Worm (Caenorhabditis elegans): ENCODE measurements around the gene nspc-14.
A peak's percentile ranks its signal among the peaks of the same experiment; 100 is the strongest.

nspc-14 gene

DNA sequence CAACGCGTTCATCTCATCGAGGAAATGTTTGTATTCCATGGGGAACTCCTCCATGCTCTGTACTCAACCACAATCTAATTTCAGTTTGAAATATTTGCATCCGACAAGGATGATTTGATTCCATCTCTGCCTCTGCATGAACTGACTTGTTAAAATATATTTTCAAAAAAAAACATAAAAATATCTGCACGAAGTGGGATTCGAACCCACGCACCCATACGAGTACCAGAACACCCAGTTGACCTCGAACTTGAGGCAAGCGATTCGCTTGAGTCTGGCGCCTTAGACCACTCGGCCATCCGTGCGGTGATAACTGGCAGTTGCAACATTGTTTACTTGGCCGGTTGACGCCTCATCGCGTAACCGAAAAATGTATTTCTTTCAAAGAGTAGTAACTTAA, 11.0 kb downstream of the nspc-14 start (continued):
- TF ChIP-seq snpc-1.3 (tag; optimal IDR thresholded peaks at IDR 0.05; ENCODE audit: insufficient read depth) (peak; percentile 81), nhr-27 (tag; optimal IDR thresholded peaks at IDR 0.05) (no peak), let-526 (GFP tag; IDR thresholded peaks at IDR 0.05) (peak; percentile 51; the same call in 1 of the 2 replicates), atf-7 (tag; optimal IDR thresholded peaks at IDR 0.05) (peak; percentile 58), F10E7.11 (tag; optimal IDR thresholded peaks at IDR 0.05) (no peak), madf-3 (GFP tag; IDR thresholded peaks at IDR 0.05) (0 out of 2 replicates have a peak, but pooled peaks have one; percentile 55), ceh-91 (GFP tag; IDR thresholded peaks at IDR 0.05) (no peak), hlh-12 (tag; optimal IDR thresholded peaks at IDR 0.05) (no peak), F49E8.2 (tag; optimal IDR thresholded peaks at IDR 0.05; ENCODE audit: insufficient read depth) (no peak), pbrm-1 (GFP tag; IDR thresholded peaks at IDR 0.05) (peak; percentile 88), snpc-4 (GFP tag; optimal IDR thresholded peaks at IDR 0.05) (peak; percentile 67), snpc-4 (tag; optimal IDR thresholded peaks at IDR 0.05) (peak in 2 of 4 experiments; percentile 46 to 79), lin-54 (GFP tag; optimal IDR thresholded peaks at IDR 0.05) (no peak), Y53G8AR.9 (GFP tag; conservative IDR thresholded peaks at IDR 0.05) (no peak), bed-1 (GFP tag; IDR thresholded peaks at IDR 0.05) (no peak), aptf-3 (GFP tag; IDR thresholded peaks at IDR 0.05) (no peak), madf-8 (GFP tag; conservative IDR thresholded peaks at IDR 0.05) (no peak), ekl-4 (GFP tag; IDR thresholded peaks at IDR 0.05) (0 out of 2 replicates have a peak, but pooled peaks have one; percentile 22)

DNA sequence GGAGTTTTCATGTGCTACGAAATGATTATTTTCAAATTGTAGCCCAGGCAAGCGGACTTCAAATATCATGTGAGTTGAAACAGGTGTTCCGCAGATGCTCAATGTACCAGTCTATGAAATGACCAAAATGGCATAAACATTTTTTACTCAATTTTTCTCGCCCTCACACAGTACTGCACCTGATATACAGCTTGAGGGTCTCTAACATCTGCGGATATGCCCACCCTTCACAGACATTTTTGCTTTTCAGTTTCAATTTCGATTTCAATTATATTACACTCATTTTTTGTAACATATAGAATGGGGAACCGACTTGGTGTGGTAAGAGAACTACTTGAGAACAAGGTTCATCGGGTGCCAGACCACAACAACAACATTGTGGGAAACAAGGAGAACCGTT, 12.1 kb downstream of the nspc-14 start, which contains the start of gene F42F12.11:
Gene F42F12.11 (plus strand): TSS at position 301 of the 400 bp plus-strand sequence.
- TF ChIP-seq unc-130 (GFP tag; optimal IDR thresholded peaks at IDR 0.05) = no peak
- no peak for TF ChIP-seq nfya-2 (GFP tag; IDR thresholded peaks at IDR 0.05)
- no peak for TF ChIP-seq dox-1 (GFP tag; IDR thresholded peaks at IDR 0.05)
- TF ChIP-seq ztf-28 (GFP tag; IDR thresholded peaks at IDR 0.05) = no peak
- no peak for TF ChIP-seq attf-5 (GFP tag; optimal IDR thresholded peaks at IDR 0.05)
- no peak for TF ChIP-seq repo-1 (tag; optimal IDR thresholded peaks at IDR 0.05)
- no peak for TF ChIP-seq mxl-1 (tag; optimal IDR thresholded peaks at IDR 0.05)
- no peak for TF ChIP-seq F55B11.4 (tag; optimal IDR thresholded peaks at IDR 0.05; ENCODE audit: borderline replicate concordance, insufficient read depth)
- TF ChIP-seq F49E8.2 (tag; optimal IDR thresholded peaks at IDR 0.05; ENCODE audit: insufficient read depth) = no peak
- no peak for TF ChIP-seq T26A5.8 (tag; optimal IDR thresholded peaks at IDR 0.05)
- TF ChIP-seq rpc-1 (optimal IDR thresholded peaks at IDR 0.05) = no peak
- no peak for TF ChIP-seq rpc-1 (tag; optimal IDR thresholded peaks at IDR 0.05)
- TF ChIP-seq T07F8.4 (tag; optimal IDR thresholded peaks at IDR 0.05) = no peak
- no peak for TF ChIP-seq bed-1 (GFP tag; IDR thresholded peaks at IDR 0.05)
- TF ChIP-seq F57A8.1 (GFP tag; optimal IDR thresholded peaks at IDR 0.05) = no peak
- no peak for TF ChIP-seq nhr-27 (tag; optimal IDR thresholded peaks at IDR 0.05)
- TF ChIP-seq rcor-1 (GFP tag; IDR thresholded peaks at IDR 0.05) = no peak

DNA sequence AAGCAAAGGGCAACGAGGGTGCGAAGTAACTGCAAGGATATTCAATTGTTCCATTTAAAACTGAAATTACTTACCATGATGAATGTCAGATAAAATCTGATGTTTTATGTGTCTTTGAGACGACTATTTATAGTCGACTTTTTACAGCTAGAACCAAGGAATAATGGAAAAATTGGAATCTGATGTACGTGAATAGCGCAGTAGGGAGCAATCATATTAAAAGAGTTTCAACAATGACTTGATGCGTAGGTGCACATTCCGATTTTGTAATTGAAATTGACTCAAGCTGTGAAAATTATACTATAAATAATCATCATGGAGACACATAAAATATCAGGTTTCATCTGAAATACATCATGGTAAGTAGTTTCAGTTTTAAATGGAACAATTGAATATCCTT, 15.6 kb downstream of the nspc-14 start, which contains the start of the genes nspc-9 and nspc-10:
Gene nspc-9 (minus strand): TSS at position 101 of the 400 bp plus-strand sequence.
Gene nspc-10 (plus strand): TSS at position 331 of the 400 bp plus-strand sequence.
- no peak for TF ChIP-seq lir-1 (GFP tag; conservative IDR thresholded peaks at IDR 0.05)
- TF ChIP-seq K12H6.12 (tag; optimal IDR thresholded peaks at IDR 0.05) = no peak
- TF ChIP-seq hmg-1.2 (GFP tag; IDR thresholded peaks at IDR 0.05) = no peak
- TF ChIP-seq efl-1 (GFP tag; optimal IDR thresholded peaks at IDR 0.05) = no peak
- no peak for TF ChIP-seq let-526 (GFP tag; IDR thresholded peaks at IDR 0.05)
- TF ChIP-seq F55B11.4 (tag; optimal IDR thresholded peaks at IDR 0.05; ENCODE audit: borderline replicate concordance, insufficient read depth) = no peak
- no peak for TF ChIP-seq ceh-91 (GFP tag; IDR thresholded peaks at IDR 0.05)
- TF ChIP-seq lin-35 (GFP tag; optimal IDR thresholded peaks at IDR 0.05) = no peak
- no peak for TF ChIP-seq attf-3 (GFP tag; conservative IDR thresholded peaks at IDR 0.05)
- TF ChIP-seq dox-1 (GFP tag; IDR thresholded peaks at IDR 0.05) = no peak
- no peak for TF ChIP-seq F22D6.2 (tag; optimal IDR thresholded peaks at IDR 0.05)
- TF ChIP-seq die-1 (tag; optimal IDR thresholded peaks at IDR 0.05) = no peak
- no peak for TF ChIP-seq nhr-27 (tag; optimal IDR thresholded peaks at IDR 0.05)
- TF ChIP-seq lsy-27 (tag; optimal IDR thresholded peaks at IDR 0.05; ENCODE audit: borderline replicate concordance, insufficient read depth) = no peak
- TF ChIP-seq bed-2 (GFP tag; IDR thresholded peaks at IDR 0.05) = no peak
- no peak for TF ChIP-seq mel-28 (tag; optimal IDR thresholded peaks at IDR 0.05; ENCODE audit: borderline replicate concordance)
- no peak for TF ChIP-seq unc-130 (GFP tag; optimal IDR thresholded peaks at IDR 0.05)
- no peak for TF ChIP-seq mcd-1 (GFP tag; IDR thresholded peaks at IDR 0.05)
